Worm (Caenorhabditis elegans) whole organism, L3 larva: ENCODE results near the gene Y75B8A.8.

ENCODE experiments used
- ZK546.5 ChIP-seq: sonication (generic microtip); optimal IDR thresholded peaks from 2 replicates; lab custom pipeline; 2017; ENCODE audit warnings: missing biosample characterization, missing genetic modification characterization
- ama-1 ChIP-seq: fragments of 150-350 bp; optimal IDR thresholded peaks from 2 replicates; lab custom pipeline; 2018
- ceh-28 ChIP-seq: fragments of 150-350 bp; optimal IDR thresholded peaks from 2 replicates; lab custom pipeline; 2014; ENCODE audit warnings: missing biosample characterization, missing genetic modification reagents, missing genetic modification characterization
- ceh-82 ChIP-seq: fragments of 150-350 bp; optimal IDR thresholded peaks from 2 replicates; lab custom pipeline; 2014; ENCODE audit warnings: missing biosample characterization, missing genetic modification characterization
- daf-12 ChIP-seq: fragments of 150-350 bp; optimal IDR thresholded peaks from 2 replicates; lab custom pipeline; 2014; ENCODE audit warnings: missing biosample characterization, missing genetic modification reagents, missing genetic modification characterization
- egl-5 ChIP-seq: fragments of 150-350 bp; optimal IDR thresholded peaks from 2 replicates; lab custom pipeline; 2017; ENCODE audit warnings: missing biosample characterization, missing genetic modification reagents, missing genetic modification characterization, inconsistent platforms
- elt-1 ChIP-seq: fragments of 150-350 bp; optimal IDR thresholded peaks from 2 replicates; lab custom pipeline; 2014; ENCODE audit warnings: missing biosample characterization, missing genetic modification characterization
- elt-3 ChIP-seq, 3 experiments: fragments of 150-350 bp in 1 of 3; sonication (generic microtip) in 2 of 3; optimal IDR thresholded peaks; 2 replicates in 2 of 3; 4 replicates in 1 of 3; lab custom pipeline; 2014 to 2017; ENCODE audit warnings: missing biosample characterization in 3 of 3, missing genetic modification characterization in 3 of 3
- fkh-10 ChIP-seq: sonication (generic microtip); optimal IDR thresholded peaks from 2 replicates; lab custom pipeline; 2017; ENCODE audit warnings: missing biosample characterization, missing genetic modification reagents, missing genetic modification characterization
- fkh-2 ChIP-seq: fragments of 150-350 bp; optimal IDR thresholded peaks from 2 replicates; lab custom pipeline; 2014; ENCODE audit warnings: missing biosample characterization, missing genetic modification reagents, missing genetic modification characterization
- hmg-11 ChIP-seq: sonication (generic microtip); optimal IDR thresholded peaks from 2 replicates; lab custom pipeline; 2016; ENCODE audit warnings: missing genetic modification characterization, missing compliant biosample characterization
- lin-15B ChIP-seq: fragments of 150-350 bp; optimal IDR thresholded peaks from 2 replicates; lab custom pipeline; 2014; ENCODE audit warnings: missing biosample characterization, missing genetic modification characterization
- lin-39 ChIP-seq: fragments of 150-350 bp; optimal IDR thresholded peaks from 2 replicates; lab custom pipeline; 2018; ENCODE audit warnings: missing biosample characterization, missing genetic modification reagents, missing genetic modification characterization
- lsy-12 ChIP-seq: sonication (generic microtip); optimal IDR thresholded peaks from 2 replicates; lab custom pipeline; 2016; ENCODE audit warnings: mild to moderate bottlenecking, missing genetic modification characterization, missing compliant biosample characterization
- mdl-1 ChIP-seq: fragments of 150-350 bp; optimal IDR thresholded peaks from 2 replicates; lab custom pipeline; 2014; ENCODE audit warnings: missing biosample characterization, missing genetic modification characterization
- mml-1 ChIP-seq: fragments of 150-350 bp; sonication (generic microtip); optimal IDR thresholded peaks from 3 replicates; lab custom pipeline; 2014; ENCODE audit warnings: missing biosample characterization, missing genetic modification characterization
- nfya-1 ChIP-seq: sonication (generic microtip); optimal IDR thresholded peaks from 2 replicates; lab custom pipeline; 2017; ENCODE audit warnings: missing genetic modification characterization, mild to moderate bottlenecking, missing compliant biosample characterization, antibody characterized with exemption, moderate library complexity; ENCODE audit not compliant: insufficient read depth
- nhr-11 ChIP-seq: fragments of 150-350 bp; optimal IDR thresholded peaks from 2 replicates; lab custom pipeline; 2014; ENCODE audit warnings: missing biosample characterization, missing genetic modification characterization
- nhr-12 ChIP-seq: fragments of 150-350 bp; optimal IDR thresholded peaks from 2 replicates; lab custom pipeline; 2014; ENCODE audit warnings: missing biosample characterization, missing genetic modification characterization
- nhr-23 ChIP-seq: fragments of 150-350 bp; optimal IDR thresholded peaks from 2 replicates; lab custom pipeline; 2014; ENCODE audit warnings: missing biosample characterization, missing genetic modification reagents, missing genetic modification characterization
- nhr-77 ChIP-seq: fragments of 150-350 bp; optimal IDR thresholded peaks from 2 replicates; lab custom pipeline; 2014; ENCODE audit warnings: missing biosample characterization, missing genetic modification characterization
- pha-4 ChIP-seq: fragments of 150-350 bp; optimal IDR thresholded peaks from 2 replicates; lab custom pipeline; 2014; ENCODE audit warnings: missing biosample characterization, missing genetic modification reagents, missing genetic modification characterization
- pqm-1 ChIP-seq: fragments of 150-350 bp; optimal IDR thresholded peaks from 2 replicates; lab custom pipeline; 2017; ENCODE audit warnings: missing biosample characterization, missing genetic modification characterization, inconsistent platforms
- sea-2 ChIP-seq: fragments of 150-350 bp; sonication (generic microtip); optimal IDR thresholded peaks from 4 replicates; lab custom pipeline; 2014; ENCODE audit warnings: missing biosample characterization, missing genetic modification reagents, missing genetic modification characterization
- skn-1 ChIP-seq: fragments of 150-350 bp; optimal IDR thresholded peaks from 2 replicates; lab custom pipeline; 2014; ENCODE audit warnings: missing biosample characterization, missing genetic modification characterization
- snpc-4 ChIP-seq: fragments of 150-350 bp; optimal IDR thresholded peaks from 2 replicates; lab custom pipeline; 2014; ENCODE audit warnings: missing biosample characterization, missing genetic modification characterization
- tbx-2 ChIP-seq: sonication (generic microtip); optimal IDR thresholded peaks from 2 replicates; lab custom pipeline; 2016; ENCODE audit warnings: mild to moderate bottlenecking, missing genetic modification characterization, missing compliant biosample characterization
- unc-39 ChIP-seq: sonication (generic microtip); optimal IDR thresholded peaks from 4 replicates; lab custom pipeline; 2017; ENCODE audit warnings: missing biosample characterization, missing genetic modification characterization
- unc-62 ChIP-seq: fragments of 150-350 bp; sonication (generic microtip); optimal IDR thresholded peaks from 4 replicates; lab custom pipeline; 2014; ENCODE audit warnings: missing biosample characterization, missing genetic modification reagents, missing genetic modification characterization
- zag-1 ChIP-seq: fragments of 150-350 bp; optimal IDR thresholded peaks from 2 replicates; lab custom pipeline; 2014; ENCODE audit warnings: missing biosample characterization, missing genetic modification characterization
- ztf-11 ChIP-seq: fragments of 150-350 bp; optimal IDR thresholded peaks from 2 replicates; lab custom pipeline; 2014; ENCODE audit warnings: missing biosample characterization, missing genetic modification characterization

Gene Y75B8A.8

DNA sequence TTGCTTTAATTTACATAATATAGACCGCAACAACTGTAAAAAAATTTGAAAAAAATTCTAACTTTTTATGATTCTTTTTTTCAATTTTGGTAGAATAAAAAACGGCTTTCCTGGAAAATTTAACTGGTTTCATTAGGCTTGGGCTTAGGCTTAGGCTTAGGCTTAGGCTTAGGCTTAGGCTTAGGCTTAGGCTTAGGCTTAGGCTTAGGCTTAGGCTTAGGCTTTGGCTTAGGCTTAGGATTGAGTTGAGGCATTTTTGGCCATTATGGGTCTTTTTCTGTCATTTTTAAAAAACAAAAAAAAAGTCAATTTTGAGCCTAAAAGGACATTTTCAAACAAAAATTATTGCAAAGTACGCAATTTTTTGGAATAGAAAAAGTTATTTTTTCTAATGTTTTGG, 16.8 kb upstream of the Y75B8A.8 start:
- TF ChIP-seq nhr-12 (no peak), nhr-11 (tag; lab: Kevin White, UChicago) (no peak), egl-5 (tag; lab: Kevin White, UChicago) (no peak)

DNA sequence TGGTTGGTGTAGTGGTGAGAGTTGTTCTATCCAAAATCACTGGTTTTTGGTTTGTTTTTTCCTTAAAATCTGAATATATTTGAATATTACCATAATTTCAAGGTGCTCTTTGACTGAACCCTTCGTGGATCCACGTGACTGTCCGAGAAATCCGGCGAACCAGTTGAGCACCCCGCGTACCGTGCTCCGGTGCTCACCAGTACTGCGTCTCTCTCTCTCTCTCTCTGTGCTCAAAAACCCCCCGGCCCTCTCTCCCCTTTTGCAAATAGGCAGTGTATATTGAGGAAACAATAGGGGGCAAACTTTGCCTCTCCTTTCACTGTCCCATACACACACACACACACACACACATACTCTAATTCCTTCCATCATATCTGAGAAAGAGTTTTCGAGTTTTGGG, 10.6 kb upstream of the Y75B8A.8 start:
- TF ChIP-seq tbx-2 (no peak), lsy-12 (tag; lab: Kevin White, UChicago) (no peak), ztf-11 (tag; lab: Kevin White, UChicago) (no peak), ceh-82 (no peak), zag-1 (no peak), lin-15B (no peak), daf-12 (no peak), mml-1 (tag; lab: Kevin White, UChicago) (no peak), egl-5 (tag; lab: Kevin White, UChicago) (no peak), ama-1 (no peak), pqm-1 (tag; lab: Kevin White, UChicago) (no peak), nfya-1 (tag; lab: Kevin White, UChicago) (no peak), elt-3 (tag; optimal IDR thresholded peaks at IDR 0.05; lab: Kevin White, UChicago) (no peak), ceh-28 (tag; lab: Kevin White, UChicago) (no peak), sea-2 (GFP tag; lab: Kevin White, UChicago) (no peak), fkh-2 (no peak), nhr-23 (tag; lab: Kevin White, UChicago) (no peak), hmg-11 (tag; lab: Kevin White, UChicago) (no peak), fkh-10 (GFP tag; lab: Kevin White, UChicago) (no peak), ZK546.5 (no peak)

DNA sequence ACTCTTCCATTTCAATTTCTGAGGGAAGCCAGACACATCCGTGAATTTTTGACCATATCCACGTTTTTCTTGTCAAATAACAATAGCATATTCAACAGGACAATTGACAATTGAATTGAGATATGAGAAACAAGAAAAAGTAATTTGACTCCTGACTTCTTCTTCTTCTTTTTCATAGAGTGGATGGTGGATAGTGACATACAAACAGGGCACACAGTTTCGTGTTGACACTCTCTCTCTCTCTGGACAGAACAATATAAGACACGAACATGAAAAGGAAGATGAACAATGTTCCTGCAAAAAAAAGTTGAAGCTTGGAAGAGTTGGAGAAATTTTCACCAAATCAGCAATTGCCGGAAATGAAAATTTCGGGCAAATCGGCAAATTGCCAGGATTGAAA, 9.5 kb upstream of the Y75B8A.8 start:
- TF ChIP-seq elt-1 (tag; lab: Kevin White, UChicago) (no peak), pha-4 (tag; lab: Kevin White, UChicago) (peak; percentile 62)

DNA sequence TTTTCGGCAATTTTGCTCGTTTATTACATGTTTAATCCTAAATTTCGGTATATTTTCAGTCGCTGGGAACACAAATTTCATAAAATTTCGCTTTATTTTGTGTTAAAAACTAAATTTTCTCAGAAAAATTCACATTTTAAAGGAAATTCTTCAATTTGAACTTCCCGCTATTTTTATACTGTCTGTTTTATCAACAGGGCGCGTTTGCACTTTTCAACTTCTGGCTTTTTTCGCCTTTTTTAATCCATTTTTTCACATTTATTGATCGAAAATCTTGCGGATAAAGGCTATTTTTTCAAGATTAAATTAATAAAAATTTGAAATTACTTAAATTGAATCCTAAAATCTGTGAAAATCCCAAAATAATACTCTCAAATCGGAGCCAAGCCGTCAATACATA, 8.4 kb upstream of the Y75B8A.8 start:
- TF ChIP-seq snpc-4 (tag; lab: Kevin White, UChicago) (peak; percentile 27), nfya-1 (tag; lab: Kevin White, UChicago) (peak; percentile 72), unc-39 (tag; lab: Kevin White, UChicago) (no peak), pha-4 (tag; lab: Kevin White, UChicago) (peak; percentile 68), nhr-23 (tag; lab: Kevin White, UChicago) (peak; percentile 47), skn-1 (tag; lab: Kevin White, UChicago) (peak; percentile 34), elt-1 (tag; lab: Kevin White, UChicago) (no peak), nhr-12 (no peak), lsy-12 (tag; lab: Kevin White, UChicago) (no peak), ama-1 (no peak), lin-15B (peak; percentile 78)

DNA sequence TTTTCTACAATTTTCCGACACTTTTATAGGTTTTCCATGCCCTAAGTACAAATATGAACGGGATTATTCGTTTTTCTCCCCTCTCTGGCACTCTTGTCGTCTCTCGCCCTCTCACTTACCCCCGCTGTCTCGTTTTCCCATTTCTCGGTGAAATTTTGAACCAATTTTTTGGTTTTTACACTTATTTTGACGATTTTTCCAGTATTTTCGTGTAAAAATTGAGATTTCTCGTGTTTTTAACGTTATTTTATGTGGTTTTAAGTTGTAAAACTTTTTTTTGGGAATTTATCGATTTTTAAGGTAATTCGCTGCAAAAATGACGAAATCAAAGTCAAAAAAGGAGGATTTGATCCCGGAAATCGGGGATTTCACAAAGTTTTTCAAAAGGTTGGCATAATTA, 8.0 kb upstream of the Y75B8A.8 start, which contains the start of gene Y75B8A.7:
Gene Y75B8A.7 (plus strand): TSS at position 301 of the 400 bp plus-strand sequence.
- TF ChIP-seq hmg-11 (tag; lab: Kevin White, UChicago): peak; percentile 8
- peak; percentile 12 for TF ChIP-seq ceh-28 (tag; lab: Kevin White, UChicago)
- no peak for TF ChIP-seq ama-1

DNA sequence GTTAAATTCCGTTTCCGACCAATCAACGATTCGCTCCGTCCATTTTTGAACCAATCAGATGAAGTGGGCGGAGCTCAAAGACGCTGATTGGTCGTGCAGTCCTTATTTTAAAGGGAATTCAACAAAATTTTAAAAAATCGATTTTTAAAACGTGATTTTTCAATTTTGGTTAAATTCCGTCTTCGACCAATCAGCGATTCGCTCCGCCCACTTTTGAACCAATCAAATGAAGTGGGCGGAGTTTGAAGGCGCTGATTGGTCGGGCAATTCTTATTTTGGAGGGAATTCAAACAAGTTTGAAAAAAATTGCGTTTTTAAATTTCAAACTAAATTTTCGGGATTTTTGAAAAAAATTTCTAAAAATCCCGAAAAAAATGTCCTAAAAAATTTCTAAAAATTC, 7.0 kb upstream of the Y75B8A.8 start:
- TF ChIP-seq sea-2 (GFP tag; lab: Kevin White, UChicago) (no peak), unc-62 (GFP tag; lab: Kevin White, UChicago) (no peak), elt-3 (tag; optimal IDR thresholded peaks at IDR 0.05; lab: Kevin White, UChicago) (no peak), nfya-1 (tag; lab: Kevin White, UChicago) (peak; percentile 74), lsy-12 (tag; lab: Kevin White, UChicago) (no peak), mml-1 (tag; lab: Kevin White, UChicago) (no peak)

DNA sequence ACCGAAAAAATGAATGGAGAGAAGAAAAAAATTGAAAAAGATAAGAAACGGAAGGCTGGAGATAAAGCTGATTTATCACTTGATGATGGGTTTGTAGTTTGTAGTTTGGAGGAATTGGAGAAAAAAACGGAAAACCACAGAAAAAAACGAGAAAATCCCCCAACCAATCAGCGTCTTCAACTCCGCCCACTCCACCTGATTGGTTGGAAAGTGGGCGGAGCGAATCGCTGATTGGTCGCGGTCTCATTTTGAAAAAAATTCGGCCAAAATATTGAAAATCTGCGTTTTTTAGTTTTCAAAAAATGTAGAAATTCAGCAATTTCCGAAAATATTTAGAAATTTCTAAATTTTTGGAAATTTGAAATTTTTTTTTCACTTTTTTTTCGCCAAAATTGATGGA, 4.8 kb upstream of the Y75B8A.8 start:
- TF ChIP-seq lin-39 (tag; lab: Kevin White, UChicago) (no peak), mdl-1 (tag; lab: Kevin White, UChicago) (no peak), unc-39 (tag; lab: Kevin White, UChicago) (no peak), fkh-2 (no peak), nfya-1 (tag; lab: Kevin White, UChicago) (peak; percentile 99), egl-5 (tag; lab: Kevin White, UChicago) (no peak), sea-2 (GFP tag; lab: Kevin White, UChicago) (no peak), nhr-77 (tag; lab: Kevin White, UChicago) (no peak)
- TF ChIP-seq, all 47 proteins: peak for 1
